Worm (Caenorhabditis elegans): ENCODE data around the gene eak-7.

eak-7 gene

DNA sequence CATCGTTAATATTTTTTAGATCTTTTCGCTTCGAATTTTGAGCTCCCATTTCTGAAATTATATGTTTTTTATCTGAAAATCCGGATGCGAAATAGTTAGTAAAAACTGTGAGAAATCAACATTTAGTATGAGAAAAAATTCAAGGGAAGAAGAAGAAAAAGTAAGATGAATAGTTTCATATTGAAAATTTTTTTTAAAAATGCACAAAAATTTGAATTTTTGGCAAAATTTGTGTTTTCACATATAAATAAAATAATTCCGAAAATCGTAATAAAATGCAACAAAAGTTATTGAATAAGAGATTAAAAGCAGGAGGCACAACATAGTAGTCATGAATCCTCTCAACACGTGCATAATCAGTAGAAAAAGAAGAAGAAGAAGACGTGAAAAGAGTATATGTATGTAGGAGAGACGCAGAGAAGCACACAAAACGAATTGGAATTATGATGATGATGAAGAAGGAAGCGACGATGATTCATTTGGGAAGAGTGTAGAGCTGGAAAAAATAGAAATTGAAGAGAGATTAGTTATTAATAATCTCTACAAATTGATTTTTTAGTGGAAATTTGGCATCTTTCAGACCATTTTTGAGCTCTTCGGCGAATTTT, at the start of gene eak-7:
Gene eak-7, minus strand, starts transcription at position 51 of the 608 bp plus-strand sequence.
- no peak for TF ChIP-seq cog-1 (tag; optimal IDR thresholded peaks at IDR 0.05)
- no peak for TF ChIP-seq klf-2 (GFP tag; conservative IDR thresholded peaks at IDR 0.05)
- no peak for TF ChIP-seq ztf-29 (GFP tag; IDR thresholded peaks at IDR 0.05)
- no peak for TF ChIP-seq ref-1 (GFP tag; conservative IDR thresholded peaks at IDR 0.05)
- TF ChIP-seq tab-1 (GFP tag; IDR thresholded peaks at IDR 0.05) = no peak
- TF ChIP-seq ztf-23 (GFP tag; IDR thresholded peaks at IDR 0.05) = no peak
- no peak for TF ChIP-seq med-1 (GFP tag; optimal IDR thresholded peaks at IDR 0.05; ENCODE audit: insufficient read depth)
- no peak for TF ChIP-seq T22C8.4 (GFP tag; IDR thresholded peaks at IDR 0.05)
- TF ChIP-seq flt-1 (GFP tag; IDR thresholded peaks at IDR 0.05) = no peak

DNA sequence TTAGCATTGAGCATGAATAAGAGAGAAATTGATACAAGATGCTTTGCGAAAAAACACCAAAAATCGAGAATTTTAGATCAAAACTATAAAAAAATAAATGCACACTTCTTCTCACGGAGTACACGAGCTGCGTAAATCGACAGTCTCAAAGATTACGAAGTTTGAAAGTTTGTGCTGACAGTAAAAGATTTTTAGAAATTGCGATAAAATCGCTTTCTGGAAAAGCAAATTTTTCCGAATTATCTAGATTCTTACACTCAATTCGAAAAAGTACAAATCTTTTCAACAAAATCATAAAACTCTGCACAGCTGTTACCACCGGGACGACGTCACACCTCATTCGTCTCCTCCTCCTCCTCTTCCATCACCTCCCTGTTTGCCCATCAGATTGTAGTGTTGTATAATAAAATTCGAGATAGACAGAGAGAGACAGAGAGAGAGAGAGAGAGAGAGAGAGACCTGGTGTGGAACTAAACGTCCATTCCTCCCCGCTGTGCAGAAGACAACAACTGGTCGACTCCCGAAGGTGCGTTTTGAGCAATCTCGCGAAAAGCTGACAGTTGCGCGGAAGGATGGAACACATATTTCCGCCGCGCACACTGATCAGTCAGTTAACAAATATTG, 49.5 kb upstream of the eak-7 start:
- TF ChIP-seq cog-1 (tag; optimal IDR thresholded peaks at IDR 0.05) = peak; percentile 30
- TF ChIP-seq T22C8.4 (GFP tag; IDR thresholded peaks at IDR 0.05) = no peak
- no peak for TF ChIP-seq med-1 (GFP tag; optimal IDR thresholded peaks at IDR 0.05; ENCODE audit: insufficient read depth)
- 0 out of 2 replicates have a peak, but pooled peaks have one; percentile 37 for TF ChIP-seq flt-1 (GFP tag; IDR thresholded peaks at IDR 0.05)
- no peak for TF ChIP-seq klf-2 (GFP tag; conservative IDR thresholded peaks at IDR 0.05)
- no peak for TF ChIP-seq ref-1 (GFP tag; conservative IDR thresholded peaks at IDR 0.05)

DNA sequence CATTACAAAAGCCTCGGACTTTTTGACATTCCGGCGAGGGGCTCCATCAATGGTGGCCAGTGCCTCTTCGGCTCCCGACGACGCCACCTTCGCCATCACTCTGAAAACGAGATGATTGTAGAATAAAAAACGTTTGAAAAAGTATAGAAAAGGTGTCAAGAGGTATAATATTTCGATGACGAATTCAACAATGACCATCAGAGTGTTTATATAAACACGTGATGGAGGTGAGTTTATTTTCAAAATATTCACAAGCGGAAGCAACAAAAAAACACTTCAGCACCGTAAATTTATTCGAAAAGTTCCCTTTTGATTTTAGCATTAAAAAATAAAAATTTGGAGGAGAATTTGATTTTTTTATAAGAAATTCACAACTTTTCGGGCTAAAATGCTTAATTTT, 48.8 kb upstream of the eak-7 start, which contains the start of gene efa-6:
Gene efa-6, minus strand, starts transcription at position 101 of the 400 bp plus-strand sequence.
- TF ChIP-seq ztf-23 (GFP tag; IDR thresholded peaks at IDR 0.05) (no peak), ztf-29 (GFP tag; IDR thresholded peaks at IDR 0.05) (no peak), ref-1 (GFP tag; conservative IDR thresholded peaks at IDR 0.05) (no peak), flt-1 (GFP tag; IDR thresholded peaks at IDR 0.05) (no peak), klf-2 (GFP tag; conservative IDR thresholded peaks at IDR 0.05) (no peak), tab-1 (GFP tag; IDR thresholded peaks at IDR 0.05) (no peak), T22C8.4 (GFP tag; IDR thresholded peaks at IDR 0.05) (no peak), cog-1 (tag; optimal IDR thresholded peaks at IDR 0.05) (no peak), med-1 (GFP tag; optimal IDR thresholded peaks at IDR 0.05; ENCODE audit: insufficient read depth) (no peak)

DNA sequence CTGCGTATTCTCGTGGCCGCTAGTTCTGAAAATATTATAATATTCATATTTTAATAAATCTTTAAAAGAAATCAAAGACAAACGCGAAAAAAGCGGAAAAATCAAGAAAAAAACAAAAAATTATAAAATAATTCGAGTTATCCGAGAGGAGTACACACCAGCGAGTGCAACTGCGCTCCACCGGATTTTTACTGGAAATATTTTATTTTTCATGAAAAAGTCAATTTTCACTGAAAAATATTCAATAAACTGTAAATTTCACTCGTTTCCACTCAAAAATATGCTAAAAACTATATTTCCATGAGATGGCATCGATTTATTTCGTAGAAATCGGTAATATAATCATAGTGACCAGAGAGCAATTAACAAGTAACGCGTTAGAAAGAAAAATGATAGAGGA, 39.6 kb upstream of the eak-7 start, which contains the start of gene Y55D9A.2:
Gene Y55D9A.2, minus strand, starts transcription at position 31 of the 400 bp plus-strand sequence.
- TF ChIP-seq ref-1 (GFP tag; conservative IDR thresholded peaks at IDR 0.05) = no peak
- 0 out of 2 replicates have a peak, but pooled peaks have one; percentile 40 for TF ChIP-seq flt-1 (GFP tag; IDR thresholded peaks at IDR 0.05)

DNA sequence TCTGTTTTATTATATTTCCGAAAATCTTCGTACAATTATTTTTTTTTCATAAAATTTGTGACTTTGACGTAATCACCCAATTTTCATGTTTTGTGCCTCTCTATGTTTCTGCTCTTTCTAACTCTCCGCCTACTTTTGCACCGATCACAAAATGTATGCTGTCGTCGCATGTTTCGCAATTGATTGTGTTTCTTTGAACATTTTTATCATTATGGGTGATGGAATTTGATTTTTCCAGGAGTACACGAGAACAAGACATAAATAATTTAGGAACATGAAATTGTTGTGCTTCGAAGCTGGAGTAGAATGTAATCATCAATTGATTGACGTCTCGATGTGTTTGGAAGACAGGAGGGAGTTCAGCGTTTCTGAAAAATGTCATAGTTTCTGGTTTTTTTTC, 35.2 kb upstream of the eak-7 start:
- TF ChIP-seq med-1 (GFP tag; optimal IDR thresholded peaks at IDR 0.05; ENCODE audit: insufficient read depth) = no peak
- no peak for TF ChIP-seq ztf-29 (GFP tag; IDR thresholded peaks at IDR 0.05)
- no peak for TF ChIP-seq ref-1 (GFP tag; conservative IDR thresholded peaks at IDR 0.05)
- TF ChIP-seq klf-2 (GFP tag; conservative IDR thresholded peaks at IDR 0.05) = no peak
- no peak for TF ChIP-seq flt-1 (GFP tag; IDR thresholded peaks at IDR 0.05)
- no peak for TF ChIP-seq cog-1 (tag; optimal IDR thresholded peaks at IDR 0.05)
- TF ChIP-seq T22C8.4 (GFP tag; IDR thresholded peaks at IDR 0.05) = no peak
- TF ChIP-seq ztf-23 (GFP tag; IDR thresholded peaks at IDR 0.05) = no peak
- TF ChIP-seq tab-1 (GFP tag; IDR thresholded peaks at IDR 0.05) = no peak

DNA sequence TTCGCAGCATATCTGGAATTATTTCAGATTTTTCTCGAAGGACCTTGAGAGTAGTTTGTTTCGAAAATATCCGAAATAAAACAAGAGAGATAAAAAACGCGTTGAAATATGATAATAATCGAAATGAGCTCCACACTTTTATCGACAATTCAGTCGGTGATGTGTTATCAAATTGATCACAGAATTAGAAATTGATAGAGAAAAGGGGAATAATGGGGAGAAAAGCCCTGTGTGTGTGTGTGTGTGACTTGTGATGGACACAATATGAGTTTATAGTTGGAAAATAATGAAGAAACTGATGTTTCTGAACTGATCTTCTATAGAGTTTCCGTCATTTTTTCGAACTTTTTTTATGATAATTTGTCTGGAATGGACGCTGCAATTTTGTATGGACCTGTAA, 33.4 kb upstream of the eak-7 start, which contains the start of gene pgp-1:
Gene pgp-1, minus strand, starts transcription at position 12 of the 400 bp plus-strand sequence.
- no peak for TF ChIP-seq flt-1 (GFP tag; IDR thresholded peaks at IDR 0.05)
- no peak for TF ChIP-seq ref-1 (GFP tag; conservative IDR thresholded peaks at IDR 0.05)
- no peak for TF ChIP-seq ztf-29 (GFP tag; IDR thresholded peaks at IDR 0.05)
- no peak for TF ChIP-seq cog-1 (tag; optimal IDR thresholded peaks at IDR 0.05)
- no peak for TF ChIP-seq T22C8.4 (GFP tag; IDR thresholded peaks at IDR 0.05)
- TF ChIP-seq klf-2 (GFP tag; conservative IDR thresholded peaks at IDR 0.05) = no peak
- TF ChIP-seq tab-1 (GFP tag; IDR thresholded peaks at IDR 0.05) = no peak
- TF ChIP-seq ztf-23 (GFP tag; IDR thresholded peaks at IDR 0.05) = no peak
- no peak for TF ChIP-seq med-1 (GFP tag; optimal IDR thresholded peaks at IDR 0.05; ENCODE audit: insufficient read depth)

DNA sequence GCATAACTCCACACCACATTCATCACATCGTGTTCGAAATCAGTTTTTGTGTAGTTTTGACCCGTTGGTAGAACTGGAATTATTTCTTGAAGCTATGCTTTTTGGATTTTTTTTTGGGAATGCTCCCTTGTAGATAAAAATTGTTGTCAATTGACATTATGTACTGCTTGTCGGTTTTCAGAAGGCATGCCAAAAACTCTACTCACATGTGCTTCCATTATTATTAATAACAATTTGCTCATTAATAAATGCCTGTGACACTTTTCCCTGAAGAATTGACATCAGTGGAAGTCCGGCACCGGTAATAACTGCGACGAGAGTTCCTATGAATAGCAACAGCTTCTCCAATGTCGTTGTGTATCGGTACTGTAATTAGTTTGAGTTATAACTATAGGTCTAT, 31.2 kb upstream of the eak-7 start:
- no peak for TF ChIP-seq cog-1 (tag; optimal IDR thresholded peaks at IDR 0.05)
- TF ChIP-seq med-1 (GFP tag; optimal IDR thresholded peaks at IDR 0.05; ENCODE audit: insufficient read depth) = no peak

DNA sequence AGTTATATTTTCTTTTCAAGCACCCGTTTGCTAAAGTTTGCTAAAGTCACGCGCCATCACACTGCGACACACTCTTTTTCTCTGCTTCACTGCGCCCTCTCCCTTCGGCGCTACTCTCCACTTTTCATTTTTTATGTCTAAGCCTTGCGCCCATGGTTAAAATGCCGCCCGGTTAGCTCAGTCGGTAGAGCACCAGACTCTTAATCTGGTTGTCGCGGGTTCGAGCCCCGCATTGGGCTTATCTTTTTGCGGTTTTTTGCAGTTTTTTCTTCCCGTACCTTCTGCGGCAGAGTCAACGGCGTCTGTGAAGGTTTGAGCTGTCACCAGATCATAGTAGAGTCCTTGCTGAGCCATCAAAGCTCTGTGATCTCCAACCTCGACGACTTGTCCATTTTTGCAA, 28.8 kb upstream of the eak-7 start:
- peak; percentile 88 for TF ChIP-seq ztf-23 (GFP tag; IDR thresholded peaks at IDR 0.05)
- peak; percentile 76 for TF ChIP-seq T22C8.4 (GFP tag; IDR thresholded peaks at IDR 0.05)
- peak; percentile 80 for TF ChIP-seq tab-1 (GFP tag; IDR thresholded peaks at IDR 0.05)
- TF ChIP-seq flt-1 (GFP tag; IDR thresholded peaks at IDR 0.05) = peak; percentile 63
- peak; percentile 51; the same call in 1 of the 2 replicates for TF ChIP-seq ref-1 (GFP tag; conservative IDR thresholded peaks at IDR 0.05)
- TF ChIP-seq med-1 (GFP tag; optimal IDR thresholded peaks at IDR 0.05; ENCODE audit: insufficient read depth) = peak; percentile 49
- TF ChIP-seq klf-2 (GFP tag; conservative IDR thresholded peaks at IDR 0.05) = peak; percentile 69
- peak; percentile 59 for TF ChIP-seq cog-1 (tag; optimal IDR thresholded peaks at IDR 0.05)
- peak; percentile 71; the same call in 1 of the 2 replicates for TF ChIP-seq ztf-29 (GFP tag; IDR thresholded peaks at IDR 0.05)

DNA sequence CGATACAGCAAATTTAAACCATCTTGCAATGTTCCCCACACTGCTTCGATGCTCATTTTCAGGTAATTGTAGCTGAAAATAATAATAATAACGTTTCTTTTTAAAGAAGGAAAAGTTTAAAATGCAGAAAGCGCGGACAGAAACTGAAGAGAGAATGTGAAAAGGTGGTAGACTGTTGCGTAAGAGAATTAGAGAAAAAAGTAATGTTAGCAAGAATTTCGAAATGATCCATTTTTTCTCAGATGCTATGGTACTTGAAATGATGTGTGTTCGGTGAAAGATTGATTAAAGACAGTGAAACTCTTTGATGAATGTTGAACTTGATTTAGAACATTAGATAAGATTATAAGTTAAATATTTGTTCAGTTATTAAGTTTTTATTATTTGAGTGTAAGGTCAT, 24.6 kb upstream of the eak-7 start, which contains the start of gene cul-6:
Gene cul-6, minus strand, starts transcription at position 79 of the 400 bp plus-strand sequence.
- TF ChIP-seq klf-2 (GFP tag; conservative IDR thresholded peaks at IDR 0.05) (no peak), T22C8.4 (GFP tag; IDR thresholded peaks at IDR 0.05) (no peak), flt-1 (GFP tag; IDR thresholded peaks at IDR 0.05) (no peak), ref-1 (GFP tag; conservative IDR thresholded peaks at IDR 0.05) (no peak), med-1 (GFP tag; optimal IDR thresholded peaks at IDR 0.05; ENCODE audit: insufficient read depth) (no peak), ztf-29 (GFP tag; IDR thresholded peaks at IDR 0.05) (no peak), ztf-23 (GFP tag; IDR thresholded peaks at IDR 0.05) (no peak), tab-1 (GFP tag; IDR thresholded peaks at IDR 0.05) (no peak), cog-1 (tag; optimal IDR thresholded peaks at IDR 0.05) (no peak)

All from whole organism, midembryonic.